Worm (Caenorhabditis elegans) whole organism, young adult: ENCODE results near the gene lido-1.

Source experiments
- C06A6.2 ChIP-seq: fragments of 200-800 bp; sonication (Bioruptor generic); conservative IDR thresholded peaks from 2 replicates; pipeline ENCODE4 v1.3.6; 2022; ENCODE audit warnings: missing genetic modification characterization, missing compliant biosample characterization
- F10E7.11 ChIP-seq: sonication (generic microtip); optimal IDR thresholded peaks from 2 replicates; lab custom pipeline; 2017; ENCODE audit warnings: mild to moderate bottlenecking, missing genetic modification characterization, moderate library complexity, missing compliant biosample characterization
- F23B12.7 ChIP-seq: sonication (generic microtip); optimal IDR thresholded peaks from 2 replicates; lab custom pipeline; 2017; ENCODE audit warnings: missing genetic modification characterization, mild to moderate bottlenecking, missing compliant biosample characterization, antibody characterized with exemption, moderate library complexity; ENCODE audit not compliant: insufficient read depth
- F49E8.2 ChIP-seq: sonication (generic microtip); optimal IDR thresholded peaks from 3 replicates; lab custom pipeline; 2017; ENCODE audit warnings: missing genetic modification characterization, mild to moderate bottlenecking, missing compliant biosample characterization, antibody characterized with exemption, moderate library complexity; ENCODE audit not compliant: insufficient read depth
- F57C9.4 ChIP-seq: sonication (generic microtip); optimal IDR thresholded peaks from 2 replicates; lab custom pipeline; 2017; ENCODE audit warnings: mild to moderate bottlenecking, missing genetic modification characterization, missing compliant biosample characterization
- Y53G8AR.9 ChIP-seq: fragments of 200-800 bp; sonication (Bioruptor generic); conservative IDR thresholded peaks from 2 replicates; pipeline ENCODE4 v1.3.6; 2022; ENCODE audit warnings: missing genetic modification reagents, missing genetic modification characterization, missing compliant biosample characterization
- dox-1 ChIP-seq: fragments of 200-800 bp; sonication (Bioruptor generic); IDR thresholded peaks from 2 replicates; pipeline ENCODE4 v1.3.6; 2022; ENCODE audit warnings: missing genetic modification reagents, missing genetic modification characterization, missing compliant biosample characterization
- egl-18 ChIP-seq: fragments of 200-800 bp; sonication (Bioruptor generic); IDR thresholded peaks from 2 replicates; pipeline ENCODE4 v1.3.6; 2022; ENCODE audit warnings: missing genetic modification reagents, missing genetic modification characterization, missing compliant biosample characterization
- lir-1 ChIP-seq: fragments of 200-800 bp; sonication (Bioruptor generic); conservative IDR thresholded peaks from 2 replicates; pipeline ENCODE4 v1.3.6; 2022; ENCODE audit warnings: missing genetic modification reagents, missing genetic modification characterization, missing compliant biosample characterization
- nfya-2 ChIP-seq: fragments of 200-800 bp; sonication (Bioruptor generic); IDR thresholded peaks from 2 replicates; pipeline ENCODE4 v1.3.6; 2022; ENCODE audit warnings: missing genetic modification reagents, missing genetic modification characterization, missing compliant biosample characterization
- pha-4 ChIP-seq: fragments of 150-350 bp; sonication (generic microtip); optimal IDR thresholded peaks from 2 replicates; lab custom pipeline; 2014; ENCODE audit warnings: missing biosample characterization, missing genetic modification reagents, missing genetic modification characterization
- sea-2 ChIP-seq: fragments of 200-800 bp; sonication (Bioruptor generic); IDR thresholded peaks from 2 replicates; pipeline ENCODE4 v1.3.6; 2022; ENCODE audit warnings: missing genetic modification characterization, missing compliant biosample characterization
- ztf-22 ChIP-seq: fragments of 200-800 bp; sonication (Bioruptor generic); optimal IDR thresholded peaks from 2 replicates; lab custom pipeline; 2018; ENCODE audit warnings: mild to moderate bottlenecking, missing genetic modification characterization, moderate library complexity, missing compliant biosample characterization

ce11 chrX:17055836-17056783 lies 40.2 kb downstream of the lido-1 start:
- TF ChIP-seq lir-1 (GFP tag; lab: Robert Waterston, UW) (no peak), dox-1 (GFP tag; lab: Robert Waterston, UW) (no peak), Y53G8AR.9 (GFP tag; lab: Robert Waterston, UW) (no peak), pha-4 (tag; lab: Kevin White, UChicago) (no peak), F23B12.7 (tag; lab: Kevin White, UChicago) (no peak), sea-2 (GFP tag; lab: Robert Waterston, UW) (no peak), nfya-2 (GFP tag; lab: Robert Waterston, UW) (no peak), egl-18 (GFP tag; lab: Robert Waterston, UW) (no peak), F10E7.11 (tag; lab: Kevin White, UChicago) (no peak), C06A6.2 (GFP tag; lab: Robert Waterston, UW) (no peak), F49E8.2 (no peak), ztf-22 (no peak), F57C9.4 (tag; lab: Kevin White, UChicago) (no peak)
